Worm (Caenorhabditis elegans): Measurements from ENCODE around the gene Y37E11B.2.

Y37E11B.2 gene

DNA sequence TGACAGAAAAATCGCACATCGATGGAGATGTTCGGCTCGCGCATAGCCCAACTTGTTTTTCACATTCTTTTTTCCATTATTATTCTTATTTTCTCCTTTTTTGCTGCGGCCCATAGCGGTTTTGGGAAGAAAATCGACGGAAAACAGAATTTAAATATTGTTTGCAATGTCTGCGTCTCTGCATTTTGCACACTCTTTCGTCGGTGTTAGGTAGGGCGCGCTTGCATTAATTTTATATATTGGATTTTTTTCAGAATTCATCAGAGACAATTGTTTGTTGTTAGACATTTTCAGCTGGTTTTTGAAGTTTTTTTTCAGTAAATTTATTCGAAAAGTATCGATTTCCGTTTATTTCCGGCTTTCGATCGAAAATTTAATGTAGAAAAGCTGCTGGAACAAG, 20.9 kb downstream of the Y37E11B.2 start, which contains the start of gene Y37E11B.6:
TSS of gene Y37E11B.6 (minus strand) at position 181 of the 400 bp plus-strand sequence.
- TF ChIP-seq mdl-1 (tag; optimal IDR thresholded peaks at IDR 0.05) (no peak), gmeb-1 (tag; optimal IDR thresholded peaks at IDR 0.05) (peak; percentile 8), snpc-4 (tag; optimal IDR thresholded peaks at IDR 0.05) (no peak), nhr-12 (tag; optimal IDR thresholded peaks at IDR 0.05) (no peak), lsy-2 (tag; optimal IDR thresholded peaks at IDR 0.05) (peak in 1 of 2 experiments; percentile 46), ztf-4 (tag; optimal IDR thresholded peaks at IDR 0.05) (no peak), C34F6.9 (tag; optimal IDR thresholded peaks at IDR 0.05) (peak; percentile 1), sma-9 (GFP tag; optimal IDR thresholded peaks at IDR 0.05) (no peak), sma-9 (tag; optimal IDR thresholded peaks at IDR 0.05) (no peak), zag-1 (tag; optimal IDR thresholded peaks at IDR 0.05) (no peak), unc-62 (GFP tag; optimal IDR thresholded peaks at IDR 0.05) (no peak), skn-1 (tag; optimal IDR thresholded peaks at IDR 0.05) (no peak), egl-27 (tag; optimal IDR thresholded peaks at IDR 0.05) (no peak), nhr-10 (tag; optimal IDR thresholded peaks at IDR 0.05) (no peak), nhr-11 (tag; optimal IDR thresholded peaks at IDR 0.05) (no peak), unc-55 (GFP tag; optimal IDR thresholded peaks at IDR 0.05) (peak; percentile 35), ZK546.5 (tag; optimal IDR thresholded peaks at IDR 0.05) (no peak), nhr-25 (tag; optimal IDR thresholded peaks at IDR 0.05) (no peak)

ce11 chrIV:3599958-3600357, 21.7 kb downstream of the Y37E11B.2 start, which contains the start of gene Y37E11B.7:
Gene Y37E11B.7, minus strand, starts transcription at chrIV:3600164.
- TF ChIP-seq aly-2 (tag; optimal IDR thresholded peaks at IDR 0.05) (no peak), blmp-1 (tag; optimal IDR thresholded peaks at IDR 0.05; ENCODE audit: insufficient read depth) (peak; percentile 66)

DNA sequence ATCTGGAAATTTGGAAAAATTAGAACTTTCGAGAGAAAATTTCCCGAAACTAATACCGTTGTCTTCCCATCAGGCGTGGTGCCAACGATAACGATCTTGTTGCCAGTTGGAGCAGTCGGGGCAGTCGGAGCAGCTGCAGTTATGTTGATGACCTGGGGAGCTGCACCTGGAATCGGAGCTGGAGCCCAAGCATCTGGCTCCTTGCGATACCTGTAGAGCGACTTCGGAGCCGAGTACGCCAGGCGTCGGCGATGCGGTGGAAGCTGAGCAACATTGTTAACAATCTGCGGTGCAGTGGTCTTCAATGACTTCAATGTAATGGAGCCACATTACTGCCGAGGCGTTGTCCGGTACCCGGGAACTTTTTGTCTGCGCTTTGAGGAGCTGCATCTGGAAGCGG, 23.6 kb downstream of the Y37E11B.2 start:
- TF ChIP-seq skn-1 (tag; optimal IDR thresholded peaks at IDR 0.05) (no peak), ceh-82 (tag; optimal IDR thresholded peaks at IDR 0.05) (no peak), elt-1 (tag; optimal IDR thresholded peaks at IDR 0.05) (no peak), nhr-12 (tag; optimal IDR thresholded peaks at IDR 0.05) (no peak), crh-2 (tag; optimal IDR thresholded peaks at IDR 0.05) (no peak), Y55F3AM.14 (GFP tag; optimal IDR thresholded peaks at IDR 0.05) (no peak), mab-5 (tag; optimal IDR thresholded peaks at IDR 0.05) (no peak), zag-1 (tag; optimal IDR thresholded peaks at IDR 0.05) (no peak), ztf-11 (tag; optimal IDR thresholded peaks at IDR 0.05) (no peak), ceh-16 (tag; optimal IDR thresholded peaks at IDR 0.05) (no peak), lin-11 (tag; optimal IDR thresholded peaks at IDR 0.05) (no peak), elt-3 (tag; optimal IDR thresholded peaks at IDR 0.05) (no peak), alr-1 (tag; optimal IDR thresholded peaks at IDR 0.05) (no peak), nhr-11 (tag; optimal IDR thresholded peaks at IDR 0.05) (no peak), ztf-4 (tag; optimal IDR thresholded peaks at IDR 0.05) (no peak)

- TF ChIP-seq ceh-82 (tag; optimal IDR thresholded peaks at IDR 0.05) (no peak), ZK546.5 (tag; optimal IDR thresholded peaks at IDR 0.05) (no peak), blmp-1 (tag; optimal IDR thresholded peaks at IDR 0.05; ENCODE audit: insufficient read depth) (no peak), nhr-129 (tag; optimal IDR thresholded peaks at IDR 0.05) (no peak), nhr-6 (tag; optimal IDR thresholded peaks at IDR 0.05) (no peak), R02D3.7 (tag; optimal IDR thresholded peaks at IDR 0.05) (no peak), sma-9 (GFP tag; optimal IDR thresholded peaks at IDR 0.05) (no peak), sma-9 (tag; optimal IDR thresholded peaks at IDR 0.05) (no peak), lin-13 (GFP tag; optimal IDR thresholded peaks at IDR 0.05) (no peak), skn-1 (tag; optimal IDR thresholded peaks at IDR 0.05) (no peak), ztf-11 (tag; optimal IDR thresholded peaks at IDR 0.05) (no peak), nhr-237 (tag; optimal IDR thresholded peaks at IDR 0.05) (no peak), nhr-11 (tag; optimal IDR thresholded peaks at IDR 0.05) (no peak)
Observed at ce11 chrIV:3604104-3604503, 25.8 kb downstream of the Y37E11B.2 start.

DNA sequence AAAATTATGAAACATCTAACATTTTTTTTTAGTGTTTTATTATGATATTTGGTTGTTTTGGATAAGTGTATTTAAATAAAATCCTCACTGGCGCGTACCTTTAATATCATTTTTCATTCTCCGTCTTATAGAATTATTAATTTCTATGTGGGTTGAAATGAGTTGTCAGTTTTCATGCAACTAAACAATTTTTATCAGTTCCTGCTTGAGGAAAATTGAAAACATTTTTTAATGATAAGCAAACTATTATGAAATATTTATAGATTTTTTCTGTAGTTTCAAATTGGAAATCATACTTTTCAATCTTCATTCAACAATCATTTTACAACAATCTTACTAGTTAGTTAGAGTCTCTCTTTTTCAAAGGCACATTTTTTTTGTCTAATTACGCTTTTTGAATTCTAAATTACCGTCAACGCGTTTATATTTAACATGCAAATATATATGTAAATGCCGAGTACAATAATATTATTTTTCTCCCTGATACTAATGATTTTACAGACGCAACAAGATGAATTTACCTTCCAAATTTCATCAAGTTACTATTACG, 28.1 kb downstream of the Y37E11B.2 start, which contains the start of the genes Y37E11B.10 and kgb-2:
TSS of gene Y37E11B.10 (minus strand) at position 182 of the 550 bp plus-strand sequence.
TSS of gene kgb-2 (plus strand) at position 500 of the 550 bp plus-strand sequence.
- peak; percentile 65 for TF ChIP-seq fos-1 (tag; optimal IDR thresholded peaks at IDR 0.05)
- TF ChIP-seq nhr-23 (tag; optimal IDR thresholded peaks at IDR 0.05) = no peak
